Worm (Caenorhabditis elegans): ENCODE measurements around the gene ipla-1.

The ipla-1 gene

DNA sequence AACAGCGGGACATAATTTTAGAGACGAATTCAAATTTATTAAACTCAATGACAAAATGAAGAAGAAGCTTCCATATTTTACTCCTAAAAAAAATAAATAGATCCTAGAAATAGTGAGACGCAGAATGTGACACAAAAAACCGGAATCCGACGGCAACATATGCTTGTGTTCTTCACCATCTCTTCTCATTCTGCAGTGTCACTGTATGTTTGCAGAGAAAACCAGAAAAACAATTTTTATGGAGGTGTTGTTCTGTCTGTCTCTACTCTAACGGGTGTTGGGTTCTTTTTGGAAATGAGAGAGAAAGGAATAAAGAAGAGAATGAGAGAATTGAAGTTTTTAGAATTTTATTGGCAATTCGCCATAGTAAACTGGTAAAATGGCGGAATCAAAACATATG lies 37.7 kb upstream of the ipla-1 start:
- no peak for TF ChIP-seq lin-13 (tag; optimal IDR thresholded peaks at IDR 0.05)
- TF ChIP-seq elt-3 (tag; optimal IDR thresholded peaks at IDR 0.05), result no peak
- no peak for TF ChIP-seq sptf-1 (tag; optimal IDR thresholded peaks at IDR 0.05)
- no peak for TF ChIP-seq bed-3 (GFP tag; optimal IDR thresholded peaks at IDR 0.05)
- TF ChIP-seq lsy-2 (tag; optimal IDR thresholded peaks at IDR 0.05), result no peak
- TF ChIP-seq cnd-1 (tag; optimal IDR thresholded peaks at IDR 0.05), result no peak
- no peak for TF ChIP-seq unc-39 (tag; optimal IDR thresholded peaks at IDR 0.05)
- TF ChIP-seq mls-2 (tag; optimal IDR thresholded peaks at IDR 0.05), result no peak
- TF ChIP-seq nhr-12 (tag; optimal IDR thresholded peaks at IDR 0.05), result no peak
- TF ChIP-seq ceh-43 (GFP tag; optimal IDR thresholded peaks at IDR 0.05), result no peak
- no peak for TF ChIP-seq nhr-28 (tag; optimal IDR thresholded peaks at IDR 0.05)

DNA sequence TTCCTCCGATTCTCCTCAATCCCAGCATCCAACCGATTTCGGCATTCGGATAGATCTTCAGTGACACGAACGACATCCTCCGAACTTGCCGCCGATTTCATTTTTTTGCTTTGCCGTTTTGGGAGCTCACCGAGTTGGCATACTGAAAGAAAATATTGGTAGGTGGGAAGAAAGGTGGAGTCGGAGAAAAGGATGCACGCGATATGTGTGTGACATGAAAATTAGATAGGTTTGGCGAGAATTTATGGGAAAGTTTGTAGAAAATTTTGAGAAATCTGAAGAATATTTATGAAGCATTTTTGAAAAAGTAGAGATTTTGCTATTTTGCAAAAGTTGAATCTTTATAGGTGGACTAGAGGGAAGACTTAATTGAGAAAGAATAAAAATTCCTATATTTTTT lies 37.1 kb upstream of the ipla-1 start, which contains the start of gene che-10:
Gene che-10, minus strand, starts transcription at position 101 of the 400 bp plus-strand sequence.
- no peak for TF ChIP-seq blmp-1 (tag; optimal IDR thresholded peaks at IDR 0.05)
- TF ChIP-seq unc-62 (GFP tag; optimal IDR thresholded peaks at IDR 0.05), result no peak
- no peak for TF ChIP-seq nhr-12 (tag; optimal IDR thresholded peaks at IDR 0.05)
- no peak for TF ChIP-seq zip-8 (tag; optimal IDR thresholded peaks at IDR 0.05)
- TF ChIP-seq pha-4 (tag; optimal IDR thresholded peaks at IDR 0.05), result no peak
- TF ChIP-seq unc-39 (tag; optimal IDR thresholded peaks at IDR 0.05), result no peak
- no peak for TF ChIP-seq lin-32 (GFP tag; optimal IDR thresholded peaks at IDR 0.05)
- TF ChIP-seq sptf-1 (tag; optimal IDR thresholded peaks at IDR 0.05), result no peak
- no peak for TF ChIP-seq sem-2 (GFP tag; optimal IDR thresholded peaks at IDR 0.05)
- TF ChIP-seq M03D4.4 (tag; optimal IDR thresholded peaks at IDR 0.05), result no peak

DNA sequence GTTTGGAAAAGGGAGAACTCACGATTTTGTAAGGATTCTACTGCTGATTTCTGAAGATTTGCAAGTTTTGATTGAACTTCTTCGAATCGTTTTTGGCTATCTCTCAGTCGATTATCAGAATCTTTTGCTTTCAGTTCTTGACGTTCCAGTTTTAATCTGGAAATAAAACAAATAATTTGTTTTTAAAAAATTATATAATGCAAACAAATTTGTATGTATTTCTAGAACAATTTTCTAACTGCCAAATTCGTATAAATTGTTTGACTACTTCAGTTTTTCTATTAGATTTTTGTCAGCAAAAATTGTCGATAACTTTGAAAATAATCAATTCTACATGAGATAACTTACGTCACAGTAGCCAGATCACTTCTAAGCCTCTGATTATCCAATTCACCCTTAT lies 30.3 kb upstream of the ipla-1 start:
- TF ChIP-seq nhr-12 (tag; optimal IDR thresholded peaks at IDR 0.05) (no peak), cnd-1 (tag; optimal IDR thresholded peaks at IDR 0.05) (no peak), nhr-2 (tag; optimal IDR thresholded peaks at IDR 0.05) (no peak)

ce11 chrII:4626606-4627005 lies 25.4 kb upstream of the ipla-1 start, which contains the start of gene F35D11.1:
Gene F35D11.1 (plus strand): TSS chrII:4626906.
- no peak for TF ChIP-seq M03D4.4 (tag; optimal IDR thresholded peaks at IDR 0.05)
- no peak for TF ChIP-seq lsy-2 (tag; optimal IDR thresholded peaks at IDR 0.05)
- TF ChIP-seq drap-1 (GFP tag; optimal IDR thresholded peaks at IDR 0.05), result no peak
- TF ChIP-seq unc-120 (tag; optimal IDR thresholded peaks at IDR 0.05; ENCODE audit: poor library complexity, severe bottlenecking), result no peak
- TF ChIP-seq nhr-12 (tag; optimal IDR thresholded peaks at IDR 0.05), result no peak
- no peak for TF ChIP-seq unc-62 (GFP tag; optimal IDR thresholded peaks at IDR 0.05)
- TF ChIP-seq snpc-4 (tag; optimal IDR thresholded peaks at IDR 0.05), result no peak
- TF ChIP-seq ces-1 (GFP tag; optimal IDR thresholded peaks at IDR 0.05), result no peak
- no peak for TF ChIP-seq ham-2 (GFP tag; optimal IDR thresholded peaks at IDR 0.05)
- TF ChIP-seq nhr-237 (tag; optimal IDR thresholded peaks at IDR 0.05), result no peak
- TF ChIP-seq pha-4 (tag; optimal IDR thresholded peaks at IDR 0.05), result no peak
- no peak for TF ChIP-seq nhr-76 (tag; optimal IDR thresholded peaks at IDR 0.05)
- TF ChIP-seq lin-32 (GFP tag; optimal IDR thresholded peaks at IDR 0.05), result no peak
- TF ChIP-seq zip-8 (tag; optimal IDR thresholded peaks at IDR 0.05), result no peak

DNA sequence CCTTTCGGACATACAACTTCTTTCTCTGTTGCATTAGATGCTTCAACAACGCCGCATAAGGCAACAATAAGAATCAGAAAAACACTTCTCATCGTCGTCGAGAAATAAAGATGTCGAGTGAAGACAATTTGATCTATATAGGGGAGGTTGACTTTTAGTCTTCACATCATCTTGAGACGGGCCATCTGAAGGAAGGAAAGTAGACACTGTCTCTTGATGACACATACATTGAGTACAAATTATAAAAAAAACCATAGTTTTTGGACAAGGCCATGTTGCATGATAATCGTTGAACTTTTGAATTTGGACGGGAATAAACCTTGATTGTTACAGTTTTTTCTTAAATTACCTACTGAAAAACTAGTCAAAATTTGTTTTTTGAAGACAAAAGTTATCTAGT lies 20.5 kb upstream of the ipla-1 start, which contains the start of gene clec-139:
Gene clec-139, minus strand, starts transcription at position 101 of the 400 bp plus-strand sequence.
- TF ChIP-seq ceh-83 (GFP tag; optimal IDR thresholded peaks at IDR 0.05), result no peak
- TF ChIP-seq elt-1 (tag; optimal IDR thresholded peaks at IDR 0.05; ENCODE audit: borderline replicate concordance, insufficient read depth), result no peak
- TF ChIP-seq lin-13 (tag; optimal IDR thresholded peaks at IDR 0.05), result no peak
- no peak for TF ChIP-seq lin-32 (GFP tag; optimal IDR thresholded peaks at IDR 0.05)

DNA sequence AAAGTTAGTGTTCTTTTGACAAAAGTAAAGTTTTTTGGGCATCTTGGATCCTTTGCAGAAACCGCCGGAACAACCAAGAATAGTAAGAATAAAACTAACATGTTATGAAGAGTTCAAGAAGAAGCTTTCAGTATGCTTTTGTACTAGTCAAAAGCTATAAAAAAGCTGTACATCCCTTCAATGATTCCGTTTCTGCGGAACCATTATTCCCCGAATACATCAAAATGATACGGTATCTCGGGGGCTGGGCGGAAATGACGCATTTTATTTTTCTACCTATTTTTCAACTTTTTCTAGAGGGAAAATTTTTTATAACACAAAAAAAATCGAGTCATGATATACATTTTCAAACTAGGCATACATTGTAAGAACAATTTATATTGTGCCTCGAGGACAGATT lies 18.5 kb upstream of the ipla-1 start, which contains the start of gene clec-138:
Gene clec-138, minus strand, starts transcription at position 101 of the 400 bp plus-strand sequence.
- no peak for TF ChIP-seq tbx-8 (GFP tag; optimal IDR thresholded peaks at IDR 0.05)
- no peak for TF ChIP-seq elt-3 (tag; optimal IDR thresholded peaks at IDR 0.05)
- TF ChIP-seq elt-1 (tag; optimal IDR thresholded peaks at IDR 0.05; ENCODE audit: borderline replicate concordance, insufficient read depth), result no peak
